Fruit fly (Drosophila melanogaster) whole organism, wandering third instar larva: ENCODE data around the gene CG8565.

Source experiments
- Hnf4 ChIP-seq: fragments of 200-800 bp; sonication (Bioruptor generic); optimal IDR thresholded peaks from 2 replicates; lab custom pipeline; 2016; ENCODE audit warnings: missing biosample characterization, mild to moderate bottlenecking, missing genetic modification characterization
- Mio ChIP-seq: sonication (Bioruptor generic); optimal IDR thresholded peaks from 2 replicates; lab custom pipeline; 2016; ENCODE audit warnings: missing biosample characterization, missing genetic modification characterization
- Myc ChIP-seq: fragments of >200 bp; optimal IDR thresholded peaks from 2 replicates; lab custom pipeline; 2017
- OdsH ChIP-seq: fragments of 200-800 bp; sonication (Bioruptor generic); optimal IDR thresholded peaks from 2 replicates; lab custom pipeline; 2016; ENCODE audit warnings: missing biosample characterization, mild to moderate bottlenecking, missing genetic modification characterization
- Sp1 ChIP-seq: fragments of 200-800 bp; sonication (Bioruptor generic); optimal IDR thresholded peaks from 3 replicates; lab custom pipeline; 2019; ENCODE audit warnings: missing biosample characterization, mild to moderate bottlenecking, missing genetic modification characterization, moderate library complexity
- Vsx2 ChIP-seq: fragments of 200-300, 225-300 bp; sonication (Bioruptor generic); optimal IDR thresholded peaks from 2 replicates; lab custom pipeline; 2018; ENCODE audit warnings: missing biosample characterization, missing genetic modification characterization; ENCODE audit not compliant: partially characterized antibody
- br ChIP-seq: fragments of 200-800 bp; sonication (Bioruptor generic); optimal IDR thresholded peaks from 2 replicates; lab custom pipeline; 2016; ENCODE audit warnings: missing biosample characterization, missing genetic modification characterization
- brk ChIP-seq: fragments of 200-800 bp; sonication (Bioruptor generic); optimal IDR thresholded peaks from 2 replicates; lab custom pipeline; 2016; ENCODE audit warnings: missing biosample characterization, mild to moderate bottlenecking, missing genetic modification characterization
- dl ChIP-seq, 2 experiments: fragments of 175-275, 200-275 bp in 1 of 2; fragments of 200-275 bp in 1 of 2; sonication (Bioruptor generic); optimal IDR thresholded peaks; lab custom pipeline; 2018; ENCODE audit warnings: mild to moderate bottlenecking in 2 of 2, missing biosample characterization in 2 of 2, missing genetic modification characterization in 2 of 2, moderate library complexity in 2 of 2; ENCODE audit not compliant: partially characterized antibody in 2 of 2, insufficient read depth in 1 of 2
- jim ChIP-seq: fragments of 175-275, 200-325 bp; sonication (Bioruptor generic); optimal IDR thresholded peaks from 2 replicates; lab custom pipeline; 2016; ENCODE audit warnings: missing biosample characterization, mild to moderate bottlenecking, missing genetic modification characterization

dm6 chrX:15886411-15887246 is 49.0 kb downstream of the CG8565 start:
- TF ChIP-seq br (GFP tag; lab: Kevin White, UChicago) = peak; percentile 21
- TF ChIP-seq OdsH (GFP tag; lab: Kevin White, UChicago) = no peak
- TF ChIP-seq Myc (lab: Kevin White, UChicago) = no peak
- no peak for TF ChIP-seq Vsx2
- TF ChIP-seq Mio (GFP tag; lab: Kevin White, UChicago) = no peak
- TF ChIP-seq brk = no peak
- no peak for TF ChIP-seq Hnf4 (GFP tag; lab: Kevin White, UChicago)
- no peak for TF ChIP-seq dl (GFP tag; optimal IDR thresholded peaks at IDR 0.05; lab: Kevin White, UChicago; ENCODE audit: insufficient read depth in 1 of 2, partially characterized antibody in 2 of 2)
- no peak for TF ChIP-seq jim (GFP tag; lab: Kevin White, UChicago)
- peak; percentile 84 for TF ChIP-seq Sp1
